Worm (Caenorhabditis elegans) whole organism, L1 larva: ENCODE measurements around the gene ZK1290.14.

Source experiments
- alr-1 ChIP-seq: fragments of 200-800 bp; sonication (Bioruptor generic); optimal IDR thresholded peaks from 2 replicates; lab custom pipeline; 2018; ENCODE audit warnings: borderline replicate concordance, mild to moderate bottlenecking, missing genetic modification characterization, missing compliant biosample characterization
- ama-1 ChIP-seq: fragments of 150-350 bp; optimal IDR thresholded peaks from 2 replicates; lab custom pipeline; 2014
- lin-13 ChIP-seq: fragments of 150-350 bp; optimal IDR thresholded peaks from 2 replicates; lab custom pipeline; 2014; ENCODE audit warnings: missing biosample characterization, missing genetic modification reagents, missing genetic modification characterization
- mab-9 ChIP-seq: fragments of 200-800 bp; sonication (Bioruptor generic); IDR thresholded peaks from 2 replicates; pipeline ENCODE4 v1.3.6; 2022; ENCODE audit warnings: missing genetic modification reagents, missing genetic modification characterization, missing compliant biosample characterization
- mep-1 ChIP-seq: fragments of 150-350 bp; optimal IDR thresholded peaks from 2 replicates; lab custom pipeline; 2014; ENCODE audit warnings: missing biosample characterization, missing genetic modification characterization
- rnt-1 ChIP-seq: sonication (generic microtip); optimal IDR thresholded peaks from 2 replicates; lab custom pipeline; 2016; ENCODE audit warnings: mild to moderate bottlenecking, missing genetic modification characterization, moderate library complexity, missing compliant biosample characterization
- snpc-4 ChIP-seq: fragments of 150-350 bp; optimal IDR thresholded peaks from 2 replicates; lab custom pipeline; 2014; ENCODE audit warnings: missing biosample characterization, missing genetic modification characterization
- tbx-2 ChIP-seq: sonication (generic microtip); optimal IDR thresholded peaks from 2 replicates; lab custom pipeline; 2016; ENCODE audit warnings: missing genetic modification characterization, missing compliant biosample characterization

- TF ChIP-seq snpc-4 (tag; lab: Kevin White, UChicago) = no peak
- TF ChIP-seq ama-1 (lab: Kevin White, UChicago) = no peak
- no peak for TF ChIP-seq tbx-2 (tag; lab: Kevin White, UChicago)
- TF ChIP-seq alr-1 (tag; lab: Kevin White, UChicago) = no peak
- TF ChIP-seq lin-13 (GFP tag; lab: Kevin White, UChicago) = no peak
- TF ChIP-seq rnt-1 (tag; lab: Kevin White, UChicago) = no peak
- no peak for TF ChIP-seq mep-1 (tag; lab: Kevin White, UChicago)
- no peak for TF ChIP-seq mab-9
Observed at ce11 chrII:7598702-7599314, 43.4 kb upstream of the ZK1290.14 start, which contains the start of gene pgam-5.
